Worm (Caenorhabditis elegans) whole organism, L4 larva: Measurements from ENCODE around the gene K02E10.7.

Source experiments
- F10B5.3 ChIP-seq: sonication (generic microtip); optimal IDR thresholded peaks from 2 replicates; lab custom pipeline; 2016; ENCODE audit warnings: mild to moderate bottlenecking, missing genetic modification characterization, missing compliant biosample characterization
- R02D3.7 ChIP-seq: fragments of 150-350 bp; sonication (generic microtip); optimal IDR thresholded peaks from 3 replicates; lab custom pipeline; 2014; ENCODE audit warnings: missing biosample characterization, missing genetic modification characterization
- T20F7.1 ChIP-seq: fragments of 200-800 bp; sonication (Bioruptor generic); optimal IDR thresholded peaks from 2 replicates; lab custom pipeline; 2018; ENCODE audit warnings: mild to moderate bottlenecking, missing genetic modification characterization, missing compliant biosample characterization
- T26A8.4 ChIP-seq: fragments of 200-800 bp; sonication (Bioruptor generic); IDR thresholded peaks from 2 replicates; pipeline ENCODE4 v1.3.6; 2022; ENCODE audit warnings: missing genetic modification characterization, missing compliant biosample characterization
- Y105C5A.15 ChIP-seq: fragments of 200-800 bp; sonication (Bioruptor generic); IDR thresholded peaks from 2 replicates; pipeline ENCODE4 v1.3.6; 2022; ENCODE audit warnings: missing genetic modification characterization, missing compliant biosample characterization
- Y5F2A.4 ChIP-seq: fragments of 200-800 bp; sonication (Bioruptor generic); optimal IDR thresholded peaks from 2 replicates; lab custom pipeline; 2018; ENCODE audit warnings: mild to moderate bottlenecking, missing genetic modification characterization, missing compliant biosample characterization
- ZK337.2 ChIP-seq: fragments of 200-800 bp; sonication (Bioruptor generic); IDR thresholded peaks from 2 replicates; pipeline ENCODE4 v1.3.6; 2022; ENCODE audit warnings: missing genetic modification reagents, missing genetic modification characterization, missing compliant biosample characterization
- ZK546.5 ChIP-seq, 2 experiments: sonication (generic microtip); optimal IDR thresholded peaks; 2 replicates each; lab custom pipeline; 2017; ENCODE audit warnings: missing biosample characterization in 2 of 2, missing genetic modification characterization in 2 of 2
- aly-2 ChIP-seq: sonication (generic microtip); optimal IDR thresholded peaks from 2 replicates; lab custom pipeline; 2018; ENCODE audit warnings: missing biosample characterization, missing genetic modification characterization
- ceh-28 ChIP-seq: fragments of 150-350 bp; optimal IDR thresholded peaks from 2 replicates; lab custom pipeline; 2014; ENCODE audit warnings: missing biosample characterization, missing genetic modification reagents, missing genetic modification characterization
- ceh-32 ChIP-seq: sonication (generic microtip); optimal IDR thresholded peaks from 2 replicates; lab custom pipeline; 2016; ENCODE audit warnings: mild to moderate bottlenecking, missing genetic modification characterization, missing compliant biosample characterization; ENCODE audit not compliant: poor library complexity
- ceh-62 ChIP-seq: sonication (generic microtip); optimal IDR thresholded peaks from 2 replicates; lab custom pipeline; 2017; ENCODE audit warnings: missing biosample characterization, missing genetic modification characterization
- daf-12 ChIP-seq: fragments of 150-350 bp; optimal IDR thresholded peaks from 2 replicates; lab custom pipeline; 2014; ENCODE audit warnings: missing biosample characterization, missing genetic modification reagents, missing genetic modification characterization
- daf-16 ChIP-seq, 3 experiments: sonication (generic microtip); optimal IDR thresholded peaks; 2 replicates each; lab custom pipeline; 2016 to 2017; ENCODE audit warnings: missing genetic modification characterization in 3 of 3, missing genetic modification reagents in 3 of 3, mild to moderate bottlenecking in 2 of 3, missing compliant biosample characterization in 2 of 3, missing biosample characterization in 1 of 3, moderate library complexity in 1 of 3
- daf-19 ChIP-seq: fragments of 200-800 bp; sonication (Bioruptor generic); conservative IDR thresholded peaks from 2 replicates; pipeline ENCODE4 v1.3.6; 2022; ENCODE audit warnings: missing genetic modification characterization, missing compliant biosample characterization
- dmd-8 ChIP-seq: fragments of 200-800 bp; sonication (Bioruptor generic); IDR thresholded peaks from 2 replicates; pipeline ENCODE4 v1.3.6; 2022; ENCODE audit warnings: missing genetic modification characterization, missing compliant biosample characterization
- dpl-1 ChIP-seq: fragments of 150-350 bp; optimal IDR thresholded peaks from 2 replicates; lab custom pipeline; 2014; ENCODE audit warnings: missing biosample characterization, missing genetic modification reagents, missing genetic modification characterization
- dve-1 ChIP-seq: sonication (generic microtip); optimal IDR thresholded peaks from 2 replicates; lab custom pipeline; 2017; ENCODE audit warnings: antibody characterized with exemption, mild to moderate bottlenecking, missing genetic modification characterization, missing compliant biosample characterization; ENCODE audit not compliant: insufficient read depth
- egl-27 ChIP-seq: sonication (generic microtip); optimal IDR thresholded peaks from 3 replicates; lab custom pipeline; 2017; ENCODE audit warnings: missing biosample characterization, missing genetic modification reagents, missing genetic modification characterization
- fos-1 ChIP-seq: fragments of 150-350 bp; optimal IDR thresholded peaks from 2 replicates; lab custom pipeline; 2014; ENCODE audit warnings: missing biosample characterization, missing genetic modification characterization
- gei-8 ChIP-seq: fragments of 200-800 bp; sonication (Bioruptor generic); optimal IDR thresholded peaks from 2 replicates; lab custom pipeline; 2018; ENCODE audit warnings: mild to moderate bottlenecking, missing genetic modification characterization, missing compliant biosample characterization
- hif-1 ChIP-seq, 2 experiments: sonication (generic microtip); optimal IDR thresholded peaks; 2 replicates each; lab custom pipeline; 2016 to 2017; ENCODE audit warnings: missing compliant biosample characterization in 2 of 2, missing genetic modification characterization in 2 of 2, missing genetic modification reagents in 2 of 2, missing genotype in 2 of 2, mild to moderate bottlenecking in 1 of 2
- hlh-11 ChIP-seq: fragments of 200-800 bp; sonication (Bioruptor generic); optimal IDR thresholded peaks from 2 replicates; lab custom pipeline; 2018; ENCODE audit warnings: mild to moderate bottlenecking, missing genetic modification characterization, missing compliant biosample characterization
- hmg-1.1 ChIP-seq: fragments of 200-800 bp; sonication (Bioruptor generic); IDR thresholded peaks from 2 replicates; pipeline ENCODE4 v1.3.6; 2022; ENCODE audit warnings: missing genetic modification reagents, missing genetic modification characterization, missing compliant biosample characterization
- jun-1 ChIP-seq: fragments of 150-350 bp; optimal IDR thresholded peaks from 2 replicates; lab custom pipeline; 2014; ENCODE audit warnings: missing biosample characterization, missing genetic modification reagents, missing genetic modification characterization
- lin-1 ChIP-seq: fragments of 200-800 bp; sonication (Bioruptor generic); IDR thresholded peaks from 2 replicates; pipeline ENCODE4 v1.3.6; 2022; ENCODE audit warnings: missing genetic modification reagents, missing genetic modification characterization, missing compliant biosample characterization
- lin-15B ChIP-seq: fragments of 150-350 bp; sonication (generic microtip); optimal IDR thresholded peaks from 3 replicates; lab custom pipeline; 2014; ENCODE audit warnings: missing biosample characterization, missing genetic modification characterization
- lin-29 ChIP-seq: fragments of 200-800 bp; sonication (Bioruptor generic); IDR thresholded peaks from 2 replicates; pipeline ENCODE4 v1.3.6; 2022; ENCODE audit warnings: missing genetic modification reagents, missing genetic modification characterization, missing compliant biosample characterization
- lin-38 ChIP-seq: fragments of 200-800 bp; sonication (Bioruptor generic); IDR thresholded peaks from 2 replicates; pipeline ENCODE4 v1.3.6; 2022; ENCODE audit warnings: missing genetic modification reagents, missing genetic modification characterization, missing compliant biosample characterization
- lir-3 ChIP-seq: sonication (generic microtip); optimal IDR thresholded peaks from 2 replicates; lab custom pipeline; 2016; ENCODE audit warnings: mild to moderate bottlenecking, missing genetic modification characterization, missing compliant biosample characterization
- mdl-1 ChIP-seq, 2 experiments: fragments of 150-350 bp in 1 of 2; sonication (generic microtip) in 1 of 2; optimal IDR thresholded peaks; 2 replicates each; lab custom pipeline; 2014 to 2017; ENCODE audit warnings: missing biosample characterization in 2 of 2, missing genetic modification characterization in 2 of 2
- mdt-29 ChIP-seq: fragments of 200-800 bp; sonication (Bioruptor generic); IDR thresholded peaks from 2 replicates; pipeline ENCODE4 v1.3.6; 2022; ENCODE audit warnings: missing genetic modification reagents, missing genetic modification characterization, missing compliant biosample characterization
- mep-1 ChIP-seq: fragments of 150-350 bp; sonication (generic microtip); optimal IDR thresholded peaks from 3 replicates; lab custom pipeline; 2014; ENCODE audit warnings: missing biosample characterization, missing genetic modification characterization
- mes-2 ChIP-seq: sonication (generic microtip); optimal IDR thresholded peaks from 2 replicates; lab custom pipeline; 2016; ENCODE audit warnings: missing genotype, mild to moderate bottlenecking, missing genetic modification characterization, missing compliant biosample characterization; ENCODE audit not compliant: poor library complexity, severe bottlenecking
- mxl-2 ChIP-seq: fragments of 200-800 bp; sonication (Bioruptor generic); conservative IDR thresholded peaks from 2 replicates; pipeline ENCODE4 v1.3.6; 2022; ENCODE audit warnings: missing genetic modification reagents, missing genetic modification characterization, missing compliant biosample characterization
- nhr-111 ChIP-seq: fragments of 200-800 bp; sonication (Bioruptor generic); optimal IDR thresholded peaks from 2 replicates; lab custom pipeline; 2018; ENCODE audit warnings: mild to moderate bottlenecking, missing genetic modification characterization, missing compliant biosample characterization
- nhr-28 ChIP-seq: fragments of 150-350 bp; optimal IDR thresholded peaks from 2 replicates; lab custom pipeline; 2014; ENCODE audit warnings: missing biosample characterization, missing genetic modification characterization
- nhr-41 ChIP-seq: fragments of 200-800 bp; sonication (Bioruptor generic); IDR thresholded peaks from 2 replicates; pipeline ENCODE4 v1.3.6; 2022; ENCODE audit warnings: missing genetic modification reagents, missing genetic modification characterization, missing compliant biosample characterization
- nhr-77 ChIP-seq: fragments of 150-350 bp; optimal IDR thresholded peaks from 2 replicates; lab custom pipeline; 2014; ENCODE audit warnings: missing biosample characterization, missing genetic modification characterization
- pqm-1 ChIP-seq: sonication (generic microtip); optimal IDR thresholded peaks from 2 replicates; lab custom pipeline; 2017; ENCODE audit warnings: missing biosample characterization, missing genetic modification characterization
- saeg-2 ChIP-seq: fragments of 200-800 bp; sonication (Bioruptor generic); IDR thresholded peaks from 2 replicates; pipeline ENCODE4 v1.3.6; 2022; ENCODE audit warnings: missing genetic modification reagents, missing genetic modification characterization, missing compliant biosample characterization
- snpc-1.2 ChIP-seq: fragments of 200-800 bp; sonication (Bioruptor generic); IDR thresholded peaks from 2 replicates; pipeline ENCODE4 v1.3.6; 2022; ENCODE audit warnings: missing genetic modification reagents, missing genetic modification characterization, missing compliant biosample characterization
- snpc-4 ChIP-seq: fragments of 150-350 bp; optimal IDR thresholded peaks from 2 replicates; lab custom pipeline; 2014; ENCODE audit warnings: missing biosample characterization, missing genetic modification characterization
- spr-1 ChIP-seq: sonication (generic microtip); optimal IDR thresholded peaks from 2 replicates; lab custom pipeline; 2016; ENCODE audit warnings: mild to moderate bottlenecking, missing genetic modification characterization, missing compliant biosample characterization
- unc-62 ChIP-seq, 3 experiments: fragments of 150-350 bp in 1 of 3; sonication (generic microtip); optimal IDR thresholded peaks in 2 of 3; peaks in 1 of 3; 1 replicate in 1 of 3; 2 replicates in 2 of 3; lab custom pipeline; 2014 to 2017; ENCODE audit warnings: missing biosample characterization in 3 of 3, missing genetic modification characterization in 3 of 3, missing genetic modification reagents in 3 of 3, missing genotype in 1 of 3
- zip-11 ChIP-seq: fragments of 200-800 bp; sonication (Bioruptor generic); IDR thresholded peaks from 2 replicates; pipeline ENCODE4 v1.3.6; 2022; ENCODE audit warnings: missing genetic modification characterization, missing compliant biosample characterization
- ztf-7 ChIP-seq: fragments of 150-350 bp; optimal IDR thresholded peaks from 2 replicates; lab custom pipeline; 2014; ENCODE audit warnings: missing biosample characterization, missing genetic modification characterization

The K02E10.7 gene

DNA sequence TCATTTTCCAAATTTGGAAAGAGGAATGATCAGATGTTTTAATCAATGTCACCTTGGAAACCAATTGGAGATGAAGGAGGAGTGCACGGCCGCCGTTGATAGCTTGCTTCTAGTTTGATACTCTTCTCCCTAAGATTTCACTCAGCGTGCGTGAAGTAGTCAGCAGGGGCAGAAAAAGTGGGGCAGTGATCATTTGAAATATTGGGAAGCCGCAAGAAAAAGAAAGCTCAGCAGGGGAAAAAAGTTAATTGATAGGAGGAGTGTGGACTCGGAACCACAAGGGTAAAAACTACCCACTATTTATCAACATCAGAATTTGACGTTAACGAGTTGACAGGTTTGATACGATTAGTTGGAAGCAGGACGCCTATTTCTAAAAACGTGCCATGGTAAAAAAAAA, at the start of gene K02E10.7:
Gene K02E10.7 (minus strand): TSS at position 101 of the 400 bp plus-strand sequence.
- TF ChIP-seq Y105C5A.15 (no peak), mep-1 (tag; lab: Kevin White, UChicago) (no peak), nhr-41 (GFP tag; lab: Robert Waterston, UW) (no peak), hif-1 (tag; optimal IDR thresholded peaks at IDR 0.05; lab: Kevin White, UChicago) (no peak), ceh-28 (tag; lab: Kevin White, UChicago) (no peak), ceh-32 (tag; lab: Kevin White, UChicago) (no peak), mes-2 (tag; lab: Kevin White, UChicago) (no peak), dpl-1 (no peak), daf-16 (GFP tag; optimal IDR thresholded peaks at IDR 0.05; lab: Kevin White, UChicago) (no peak), daf-16 (tag; optimal IDR thresholded peaks at IDR 0.05; lab: Kevin White, UChicago) (no peak), daf-12 (tag; lab: Kevin White, UChicago) (no peak), R02D3.7 (no peak), hmg-1.1 (no peak), ZK546.5 (tag; optimal IDR thresholded peaks at IDR 0.05; lab: Kevin White, UChicago) (no peak), lin-15B (tag; lab: Kevin White, UChicago) (no peak)

- TF ChIP-seq ceh-62 (tag; lab: Kevin White, UChicago), result no peak
- TF ChIP-seq dve-1 (tag; lab: Kevin White, UChicago), result peak; percentile 57
- TF ChIP-seq ceh-32 (tag; lab: Kevin White, UChicago), result no peak
- TF ChIP-seq snpc-1.2 (GFP tag; lab: Robert Waterston, UW), result peak; percentile 83
- peak; percentile 75 for TF ChIP-seq spr-1 (tag; lab: Kevin White, UChicago)
- TF ChIP-seq lin-1, result peak; percentile 81; the same call in 1 of the 2 replicates
- peak; percentile 48 for TF ChIP-seq nhr-111 (GFP tag; lab: Kevin White, UChicago)
- TF ChIP-seq mes-2 (tag; lab: Kevin White, UChicago), result peak; percentile 75
- peak; percentile 31 for TF ChIP-seq F10B5.3 (tag; lab: Kevin White, UChicago)
- TF ChIP-seq daf-16 (GFP tag; optimal IDR thresholded peaks at IDR 0.05; lab: Kevin White, UChicago), result peak; percentile 68 to 91
- peak; percentile 75 for TF ChIP-seq daf-16 (tag; optimal IDR thresholded peaks at IDR 0.05; lab: Kevin White, UChicago)
- peak; percentile 81 for TF ChIP-seq ZK337.2 (GFP tag; lab: Robert Waterston, UW)
- TF ChIP-seq ZK546.5 (tag; optimal IDR thresholded peaks at IDR 0.05; lab: Kevin White, UChicago), result no peak
- TF ChIP-seq hmg-1.1, result peak; percentile 92
- TF ChIP-seq Y5F2A.4 (GFP tag; lab: Kevin White, UChicago), result peak; percentile 85
- TF ChIP-seq mdt-29 (GFP tag; lab: Robert Waterston, UW), result no peak
- no peak for TF ChIP-seq aly-2 (tag; lab: Kevin White, UChicago)
- TF ChIP-seq mxl-2, result no peak
- TF ChIP-seq mdl-1 (tag; optimal IDR thresholded peaks at IDR 0.05; lab: Kevin White, UChicago), result peak; percentile 14 to 85
- TF ChIP-seq fos-1 (tag; lab: Kevin White, UChicago), result no peak
- TF ChIP-seq jun-1 (tag; lab: Kevin White, UChicago), result no peak
- peak; percentile 56; the same call in 1 of the 2 replicates for TF ChIP-seq zip-11
- no peak for TF ChIP-seq pqm-1 (tag; lab: Kevin White, UChicago)
- peak; percentile 65 for TF ChIP-seq nhr-28 (tag; lab: Kevin White, UChicago)
- TF ChIP-seq unc-62 (GFP tag; optimal IDR thresholded peaks at IDR 0.05 in 1 of 2; lab: Kevin White, UChicago), result peak in 1 of 2 experiments; percentile 95
- no peak for TF ChIP-seq unc-62 (tag; optimal IDR thresholded peaks at IDR 0.05; lab: Kevin White, UChicago)
- peak; percentile 41 for TF ChIP-seq T20F7.1 (GFP tag; lab: Kevin White, UChicago)
- TF ChIP-seq T26A8.4 (GFP tag; lab: Robert Waterston, UW), result peak; percentile 83
- peak; percentile 16 for TF ChIP-seq nhr-77 (tag; lab: Kevin White, UChicago)
- peak; percentile 76 for TF ChIP-seq lir-3 (tag; lab: Kevin White, UChicago)
- peak; percentile 85 for TF ChIP-seq mep-1 (tag; lab: Kevin White, UChicago)
- TF ChIP-seq lin-38 (GFP tag; lab: Robert Waterston, UW), result peak; percentile 77
- TF ChIP-seq snpc-4, result no peak
- peak; percentile 71 for TF ChIP-seq saeg-2 (GFP tag; lab: Robert Waterston, UW)
- peak; percentile 69 for TF ChIP-seq hlh-11 (tag; lab: Kevin White, UChicago)
- TF ChIP-seq gei-8, result peak; percentile 62
- peak; percentile 48; the same call in 1 of the 2 replicates for TF ChIP-seq lin-29 (GFP tag; lab: Robert Waterston, UW)
- TF ChIP-seq dmd-8 (GFP tag; lab: Robert Waterston, UW), result peak; percentile 70
- peak; percentile 60 for TF ChIP-seq ztf-7 (tag; lab: Kevin White, UChicago)
- TF ChIP-seq daf-19 (GFP tag; lab: Robert Waterston, UW), result peak; percentile 92
- no peak for TF ChIP-seq egl-27 (tag; lab: Kevin White, UChicago)
Measured at ce11 chrX:2553433-2553860, 45.1 kb upstream of the K02E10.7 start.
